Worm (Caenorhabditis elegans) whole organism, L3 larva: ENCODE measurements around the gene ceh-16.

Experiments used
- jun-1 ChIP-seq: fragments of 150-350 bp; optimal IDR thresholded peaks from 2 replicates; lab custom pipeline; 2014; ENCODE audit warnings: missing biosample characterization, missing genetic modification reagents, missing genetic modification characterization
- nhr-12 ChIP-seq: fragments of 150-350 bp; optimal IDR thresholded peaks from 2 replicates; lab custom pipeline; 2014; ENCODE audit warnings: missing biosample characterization, missing genetic modification characterization
- nhr-237 ChIP-seq: fragments of 150-350 bp; optimal IDR thresholded peaks from 2 replicates; lab custom pipeline; 2014; ENCODE audit warnings: missing biosample characterization, missing genetic modification characterization
- unc-62 ChIP-seq: fragments of 150-350 bp; sonication (generic microtip); optimal IDR thresholded peaks from 4 replicates; lab custom pipeline; 2014; ENCODE audit warnings: missing biosample characterization, missing genetic modification reagents, missing genetic modification characterization

- TF ChIP-seq jun-1 (tag; lab: Kevin White, UChicago) (no peak), nhr-12 (tag; lab: Kevin White, UChicago) (no peak), unc-62 (no peak), nhr-237 (tag; lab: Kevin White, UChicago) (no peak)
Measured at ce11 chrIII:8588592-8589153, 33.9 kb upstream of the ceh-16 start, which contains the start of gene glr-1.
